Fruit fly (Drosophila melanogaster) whole organism, prepupa: ENCODE data around the gene CG14312.

ENCODE experiments used
- Blimp-1 ChIP-seq: fragments of 200-800 bp; sonication (Bioruptor generic); optimal IDR thresholded peaks from 3 replicates; lab custom pipeline; 2017; ENCODE audit warnings: missing biosample characterization, missing genetic modification characterization, mild to moderate bottlenecking, moderate library complexity, missing genetic modification reagents
- CG11294 ChIP-seq: fragments of 200-800 bp; sonication (Bioruptor generic); IDR thresholded peaks from 2 replicates; pipeline ENCODE4 v1.3.6; 2022; ENCODE audit warnings: missing biosample characterization, missing genetic modification characterization
- CG11902 ChIP-seq: fragments of 200-800 bp; sonication (Bioruptor generic); optimal IDR thresholded peaks from 3 replicates; lab custom pipeline; 2016; ENCODE audit warnings: missing biosample characterization, missing genetic modification characterization
- CG15336 ChIP-seq: fragments of 200-800 bp; sonication (Bioruptor generic); IDR thresholded peaks from 2 replicates; pipeline ENCODE4 v1.3.6; 2022; ENCODE audit warnings: missing biosample characterization, missing genetic modification characterization
- CG16779 ChIP-seq: fragments of 200-800 bp; sonication (Bioruptor generic); optimal IDR thresholded peaks from 3 replicates; lab custom pipeline; 2017; ENCODE audit warnings: missing biosample characterization, mild to moderate bottlenecking, missing genetic modification characterization
- CG3032 ChIP-seq: fragments of 200-800 bp; optimal IDR thresholded peaks from 2 replicates; lab custom pipeline; 2019; ENCODE audit warnings: missing biosample characterization, mild to moderate bottlenecking, missing genetic modification characterization, moderate library complexity
- CG34406 ChIP-seq: fragments of 200-800 bp; sonication (Bioruptor generic); optimal IDR thresholded peaks from 3 replicates; lab custom pipeline; 2016; ENCODE audit warnings: missing biosample characterization, missing genetic modification characterization
- CG4318 ChIP-seq: fragments of 200-800 bp; sonication (Bioruptor generic); optimal IDR thresholded peaks from 3 replicates; lab custom pipeline; 2017; ENCODE audit warnings: missing biosample characterization, mild to moderate bottlenecking, missing genetic modification characterization
- CG6163 ChIP-seq: fragments of 200-800 bp; sonication (Bioruptor generic); IDR thresholded peaks from 3 replicates; pipeline ENCODE4 v1.3.6; 2022; ENCODE audit warnings: missing biosample characterization, missing genetic modification characterization
- CG6276 ChIP-seq: fragments of 200-800 bp; sonication (Bioruptor generic); optimal IDR thresholded peaks from 2 replicates; lab custom pipeline; 2017; ENCODE audit warnings: missing biosample characterization, mild to moderate bottlenecking, missing genetic modification characterization
- CG6792 ChIP-seq: fragments of 200-800 bp; sonication (Bioruptor generic); optimal IDR thresholded peaks from 3 replicates; lab custom pipeline; 2016; ENCODE audit warnings: missing biosample characterization, missing genetic modification characterization
- CG6854 ChIP-seq: fragments of 200-800 bp; sonication (Bioruptor generic); optimal IDR thresholded peaks from 2 replicates; lab custom pipeline; 2017; ENCODE audit warnings: missing biosample characterization, mild to moderate bottlenecking, missing genetic modification characterization
- CG8119 ChIP-seq: fragments of 200-800 bp; sonication (Bioruptor generic); IDR thresholded peaks from 3 replicates; pipeline ENCODE4 v1.3.6; 2022; ENCODE audit warnings: missing biosample characterization, missing genetic modification characterization
- CG8632 ChIP-seq: fragments of 200-800 bp; sonication (Bioruptor generic); optimal IDR thresholded peaks from 3 replicates; lab custom pipeline; 2016; ENCODE audit warnings: missing biosample characterization, missing genetic modification characterization
- Eip75B ChIP-seq: fragments of 200-800 bp; sonication (Bioruptor generic); optimal IDR thresholded peaks from 3 replicates; lab custom pipeline; 2016; ENCODE audit warnings: missing biosample characterization, missing genetic modification characterization
- Eip78C ChIP-seq: fragments of 200-800 bp; sonication (Bioruptor generic); peaks from one replicate; lab custom pipeline; 2016; ENCODE audit warnings: missing biosample characterization, missing genetic modification characterization
- Ets96B ChIP-seq: fragments of 200-800 bp; optimal IDR thresholded peaks from 2 replicates; lab custom pipeline; 2019; ENCODE audit warnings: missing biosample characterization, mild to moderate bottlenecking, missing genetic modification characterization, moderate library complexity
- Gug ChIP-seq: fragments of 200-800 bp; sonication (Bioruptor generic); IDR thresholded peaks from 2 replicates; pipeline ENCODE4 v1.3.6; 2022; ENCODE audit warnings: missing biosample characterization, missing genetic modification characterization
- Hr38 ChIP-seq: sonication (Bioruptor generic); optimal IDR thresholded peaks from 2 replicates; lab custom pipeline; 2016; ENCODE audit warnings: missing biosample characterization, missing genetic modification characterization
- Hr4 ChIP-seq: fragments of 200-800 bp; sonication (Bioruptor generic); optimal IDR thresholded peaks from 3 replicates; lab custom pipeline; 2016; ENCODE audit warnings: missing biosample characterization, missing genetic modification characterization
- Met ChIP-seq: fragments of 200-800 bp; sonication (Bioruptor generic); optimal IDR thresholded peaks from 3 replicates; lab custom pipeline; 2016; ENCODE audit warnings: missing biosample characterization, missing genetic modification characterization
- OdsH ChIP-seq: fragments of 200-800 bp; sonication (Bioruptor generic); optimal IDR thresholded peaks from 3 replicates; lab custom pipeline; 2016; ENCODE audit warnings: missing biosample characterization, missing genetic modification characterization
- Smox ChIP-seq: fragments of 200-800 bp; sonication (Bioruptor generic); optimal IDR thresholded peaks from 3 replicates; lab custom pipeline; 2016; ENCODE audit warnings: missing biosample characterization, missing genetic modification characterization
- Sox102F ChIP-seq: fragments of 200-800 bp; sonication (Bioruptor generic); optimal IDR thresholded peaks from 2 replicates; lab custom pipeline; 2016; ENCODE audit warnings: missing biosample characterization, mild to moderate bottlenecking, missing genetic modification characterization
- Sox14 ChIP-seq: fragments of 200-800 bp; sonication (Bioruptor generic); optimal IDR thresholded peaks from 3 replicates; lab custom pipeline; 2016; ENCODE audit warnings: missing biosample characterization, missing genetic modification characterization
- Sox15 ChIP-seq: fragments of 200-800 bp; sonication (Bioruptor generic); optimal IDR thresholded peaks from 3 replicates; lab custom pipeline; 2016; ENCODE audit warnings: missing biosample characterization, missing genetic modification characterization
- achi ChIP-seq: fragments of 200-800 bp; sonication (Bioruptor generic); optimal IDR thresholded peaks from 3 replicates; lab custom pipeline; 2016; ENCODE audit warnings: missing biosample characterization, missing genetic modification characterization
- acj6 ChIP-seq: fragments of 200-800 bp; sonication (Bioruptor generic); optimal IDR thresholded peaks from 3 replicates; lab custom pipeline; 2016; ENCODE audit warnings: missing biosample characterization, missing genetic modification characterization
- cyc ChIP-seq: fragments of 200-800 bp; sonication (Bioruptor generic); optimal IDR thresholded peaks from 3 replicates; lab custom pipeline; 2016; ENCODE audit warnings: missing biosample characterization, missing genetic modification characterization
- dac ChIP-seq: fragments of 200-800 bp; sonication (Bioruptor generic); optimal IDR thresholded peaks from 2 replicates; lab custom pipeline; 2017; ENCODE audit warnings: missing biosample characterization, mild to moderate bottlenecking, missing genetic modification characterization
- dsx ChIP-seq: fragments of 200-800 bp; optimal IDR thresholded peaks from 3 replicates; lab custom pipeline; 2019; ENCODE audit warnings: missing biosample characterization, mild to moderate bottlenecking, missing genetic modification characterization, moderate library complexity; ENCODE audit not compliant: poor library complexity, severe bottlenecking
- eg ChIP-seq: fragments of 200-800 bp; sonication (Bioruptor generic); IDR thresholded peaks from 3 replicates; pipeline ENCODE4 v1.3.6; 2022; ENCODE audit warnings: missing biosample characterization, missing genetic modification characterization
- esn ChIP-seq: fragments of 200-800 bp; sonication (Bioruptor generic); optimal IDR thresholded peaks from 2 replicates; lab custom pipeline; 2016; ENCODE audit warnings: missing biosample characterization, mild to moderate bottlenecking, missing genetic modification characterization, moderate library complexity
- fd59A ChIP-seq: fragments of 200-800 bp; sonication (Bioruptor generic); optimal IDR thresholded peaks from 2 replicates; lab custom pipeline; 2017; ENCODE audit warnings: missing biosample characterization, mild to moderate bottlenecking, missing genetic modification characterization, missing genetic modification reagents
- fd85E ChIP-seq: fragments of 200-800 bp; sonication (Bioruptor generic); optimal IDR thresholded peaks from 3 replicates; lab custom pipeline; 2016; ENCODE audit warnings: missing biosample characterization, missing genetic modification characterization
- fkh ChIP-seq: fragments of 200-800 bp; sonication (Bioruptor generic); optimal IDR thresholded peaks from 3 replicates; lab custom pipeline; 2017; ENCODE audit warnings: missing biosample characterization, mild to moderate bottlenecking, missing genetic modification characterization, moderate library complexity
- lz ChIP-seq: fragments of 200-800 bp; sonication (Bioruptor generic); optimal IDR thresholded peaks from 3 replicates; lab custom pipeline; 2016; ENCODE audit warnings: missing biosample characterization, missing genetic modification characterization
- net ChIP-seq: fragments of 200-800 bp; sonication (Bioruptor generic); optimal IDR thresholded peaks from 3 replicates; lab custom pipeline; 2016; ENCODE audit warnings: missing biosample characterization, missing genetic modification characterization
- salr ChIP-seq, 2 experiments: fragments of 200-800 bp; sonication (Bioruptor generic); optimal IDR thresholded peaks; 3 replicates each; lab custom pipeline; 2016 to 2018; ENCODE audit warnings: missing biosample characterization in 2 of 2, missing genetic modification characterization in 2 of 2, mild to moderate bottlenecking in 1 of 2
- spab ChIP-seq: fragments of 200-800 bp; sonication (Bioruptor generic); optimal IDR thresholded peaks from 2 replicates; lab custom pipeline; 2017; ENCODE audit warnings: missing biosample characterization, mild to moderate bottlenecking, missing genetic modification characterization, missing genetic modification reagents
- ss ChIP-seq, 2 experiments: fragments of 200-800 bp; sonication (Bioruptor generic); optimal IDR thresholded peaks; 2 replicates in 1 of 2; 3 replicates in 1 of 2; lab custom pipeline; 2017 to 2018; ENCODE audit warnings: mild to moderate bottlenecking in 2 of 2, missing biosample characterization in 2 of 2, missing genetic modification characterization in 2 of 2, moderate library complexity in 1 of 2
- svp ChIP-seq: fragments of 200-800 bp; sonication (Bioruptor generic); peaks from one replicate; lab custom pipeline; 2016; ENCODE audit warnings: missing biosample characterization, missing genetic modification characterization
- topi ChIP-seq: fragments of 200-800 bp; sonication (Bioruptor generic); optimal IDR thresholded peaks from 3 replicates; lab custom pipeline; 2016; ENCODE audit warnings: missing biosample characterization, missing genetic modification characterization
- vri ChIP-seq: fragments of 200-800 bp; sonication (Bioruptor generic); optimal IDR thresholded peaks from 3 replicates; lab custom pipeline; 2016; ENCODE audit warnings: missing biosample characterization, mild to moderate bottlenecking, missing genetic modification characterization

The CG14312 gene

DNA sequence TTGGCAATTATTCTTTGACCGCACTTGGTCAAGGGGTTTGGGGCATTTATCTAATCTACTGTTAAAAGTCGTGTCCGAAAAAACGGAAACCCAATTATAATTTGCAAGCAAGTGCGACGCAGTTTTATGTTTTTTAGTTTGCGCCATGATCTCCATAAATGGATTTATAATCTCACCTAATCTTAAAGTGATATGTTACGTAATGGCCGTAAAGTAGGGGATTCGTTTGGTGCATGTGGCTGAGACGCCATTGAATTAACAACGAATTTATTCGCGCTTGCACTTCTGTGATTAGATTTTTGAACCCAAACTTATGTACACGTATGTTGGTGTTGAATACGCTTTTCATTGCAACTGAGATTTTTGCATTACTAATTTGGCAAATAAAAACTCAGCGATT, 6.6 kb downstream of the CG14312 start:
- TF ChIP-seq vri (peak; percentile 26), CG3032 (tag; lab: Kevin White, UChicago) (no peak), svp (GFP tag; lab: Kevin White, UChicago) (peak; percentile 19), Sox102F (no peak)

DNA sequence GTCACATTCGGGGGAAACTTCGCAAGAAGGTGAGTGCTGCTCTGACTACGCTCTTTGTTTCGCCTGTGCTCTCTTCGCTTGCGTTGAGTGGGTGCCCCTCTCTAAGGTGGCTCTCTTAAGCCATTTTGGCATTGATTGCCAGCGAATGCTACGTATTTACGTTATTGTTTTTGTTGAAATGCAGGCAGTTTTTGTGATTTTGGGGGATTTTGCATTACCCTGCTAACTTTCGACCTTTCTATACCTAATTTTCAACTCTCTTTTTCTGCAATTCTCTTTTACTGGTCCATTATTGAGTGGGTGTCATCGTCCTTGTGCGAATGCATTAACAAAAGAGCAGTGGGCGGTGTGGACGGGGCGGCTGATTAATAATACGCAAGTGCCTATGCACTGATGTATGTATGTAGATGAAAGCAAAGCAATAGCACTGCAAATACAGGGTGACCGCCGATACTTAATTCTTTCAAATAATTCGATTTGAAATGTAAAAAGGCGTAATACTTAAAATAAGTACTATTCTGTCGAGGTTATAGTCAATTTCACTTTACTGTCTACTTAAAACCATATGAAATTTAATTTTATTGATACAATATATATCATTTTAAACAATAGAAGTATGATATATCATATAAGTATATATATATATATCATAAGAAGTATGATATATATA, 8.1 kb downstream of the CG14312 start:
- no peak for TF ChIP-seq CG11902 (GFP tag; lab: Kevin White, UChicago)
- TF ChIP-seq cyc (GFP tag; lab: Kevin White, UChicago), result no peak
- TF ChIP-seq CG3032 (tag; lab: Kevin White, UChicago), result no peak
- no peak for TF ChIP-seq Smox (GFP tag; lab: Kevin White, UChicago)
- TF ChIP-seq CG8632 (GFP tag; lab: Kevin White, UChicago), result peak; percentile 11
- TF ChIP-seq Gug, result peak; percentile 30; the same call in 1 of the 2 replicates
- no peak for TF ChIP-seq topi
- no peak for TF ChIP-seq dac (GFP tag; lab: Kevin White, UChicago)
- TF ChIP-seq eg (GFP tag; lab: Robert Waterston, UW), result peak; percentile 69; the same call in 2 of the 3 replicates
- no peak for TF ChIP-seq Blimp-1 (GFP tag; lab: Kevin White, UChicago)
- no peak for TF ChIP-seq fd59A
- TF ChIP-seq ss (GFP tag; optimal IDR thresholded peaks at IDR 0.05; lab: Kevin White, UChicago), result peak in 1 of 2 experiments; percentile 27
- no peak for TF ChIP-seq svp (GFP tag; lab: Kevin White, UChicago)
- peak; percentile 20 for TF ChIP-seq esn (GFP tag; lab: Kevin White, UChicago)
- peak; percentile 18 for TF ChIP-seq acj6
- peak; percentile 1 for TF ChIP-seq CG6792 (GFP tag; lab: Kevin White, UChicago)
- TF ChIP-seq Sox14 (GFP tag; lab: Kevin White, UChicago), result peak; percentile 33
- peak; percentile 70; the same call in 2 of the 3 replicates for TF ChIP-seq CG8119
- peak; percentile 15 for TF ChIP-seq CG6854 (GFP tag; lab: Kevin White, UChicago)
- peak; percentile 2 for TF ChIP-seq lz (GFP tag; lab: Kevin White, UChicago)
- peak; percentile 8 for TF ChIP-seq vri
- no peak for TF ChIP-seq Hr38 (GFP tag; lab: Kevin White, UChicago)
- TF ChIP-seq OdsH (GFP tag; lab: Kevin White, UChicago), result no peak
- TF ChIP-seq Eip78C (GFP tag; lab: Kevin White, UChicago), result peak; percentile 36
- TF ChIP-seq Sox15 (GFP tag; lab: Kevin White, UChicago), result no peak
- no peak for TF ChIP-seq Hr4 (GFP tag; lab: Kevin White, UChicago)
- TF ChIP-seq CG6163 (GFP tag; lab: Robert Waterston, UW), result peak; percentile 48
- TF ChIP-seq CG6276 (GFP tag; lab: Kevin White, UChicago), result no peak
- peak; percentile 26 for TF ChIP-seq Ets96B (tag; lab: Kevin White, UChicago)
- peak; percentile 63 for TF ChIP-seq CG34406 (GFP tag; lab: Kevin White, UChicago)
- no peak for TF ChIP-seq CG4318
- no peak for TF ChIP-seq fkh (GFP tag; lab: Kevin White, UChicago)
- TF ChIP-seq fd85E (GFP tag; lab: Kevin White, UChicago), result no peak
- TF ChIP-seq salr (GFP tag; optimal IDR thresholded peaks at IDR 0.05; lab: Kevin White, UChicago), result no peak
- TF ChIP-seq CG15336 (GFP tag; lab: Robert Waterston, UW), result peak; percentile 75
- no peak for TF ChIP-seq spab (GFP tag; lab: Kevin White, UChicago)
- no peak for TF ChIP-seq Eip75B (GFP tag; lab: Kevin White, UChicago)
- no peak for TF ChIP-seq achi (GFP tag; lab: Kevin White, UChicago)
- TF ChIP-seq CG16779, result peak; percentile 35
- no peak for TF ChIP-seq Met (GFP tag; lab: Kevin White, UChicago)
- TF ChIP-seq CG11294 (GFP tag; lab: Robert Waterston, UW), result no peak
- peak; percentile 37 for TF ChIP-seq net (GFP tag; lab: Kevin White, UChicago)
- TF ChIP-seq dsx (GFP tag; lab: Kevin White, UChicago), result no peak
